Fruit fly (Drosophila melanogaster): ENCODE results near the gene png.

Gene png

DNA sequence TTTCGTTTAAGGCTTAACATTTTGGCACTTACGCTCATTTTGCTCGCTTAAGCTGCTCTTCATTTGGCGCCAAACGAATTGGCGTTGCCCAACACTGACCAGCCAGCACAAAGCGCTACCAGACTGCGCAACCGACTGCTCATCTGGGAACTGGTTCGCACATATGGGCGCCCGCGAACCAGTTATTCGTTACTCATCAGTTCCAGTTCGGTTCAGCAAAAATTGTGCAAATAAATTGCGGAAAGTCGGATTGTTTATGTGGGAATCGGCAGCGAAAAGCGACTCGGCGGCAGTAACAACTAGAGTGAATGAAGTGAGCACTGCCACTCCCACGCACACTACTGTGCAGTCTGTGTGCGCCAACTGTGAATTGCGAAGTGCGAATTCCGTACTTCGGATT is 35.5 kb upstream of the png start, which contains the start of gene Rilpl (continued):
- TF ChIP-seq Ssrp (tag; optimal IDR thresholded peaks at IDR 0.05) (no peak), crp (GFP tag; optimal IDR thresholded peaks at IDR 0.05) (peak in 1 of 2 experiments; percentile 81), unc-4 (GFP tag; IDR thresholded peaks at IDR 0.05; ENCODE audit: partially characterized antibody) (peak; percentile 42; the same call in 1 of the 2 replicates), CG10267 (tag; optimal IDR thresholded peaks at IDR 0.05) (peak; percentile 95), Ets97D (GFP tag; optimal IDR thresholded peaks at IDR 0.05) (peak; percentile 63), BEAF-32 (GFP tag; optimal IDR thresholded peaks at IDR 0.05) (peak; percentile 47), CG8944 (GFP tag; optimal IDR thresholded peaks at IDR 0.05) (no peak), chif (GFP tag; optimal IDR thresholded peaks at IDR 0.05) (peak in 1 of 2 experiments; percentile 33), repo (GFP tag; optimal IDR thresholded peaks at IDR 0.05) (peak; percentile 1), dan (GFP tag; IDR thresholded peaks at IDR 0.05) (no peak), her (GFP tag; optimal IDR thresholded peaks at IDR 0.05) (peak; percentile 49), CG12071 (GFP tag; optimal IDR thresholded peaks at IDR 0.05) (no peak), CG14710 (tag; optimal IDR thresholded peaks at IDR 0.05) (peak; percentile 30), lov (optimal IDR thresholded peaks at IDR 0.05) (no peak), lov (GFP tag; IDR thresholded peaks at IDR 0.05) (0 out of 3 replicates have a peak, but pooled peaks have one; percentile 14), sr (GFP tag; IDR thresholded peaks at IDR 0.05) (no peak), CG7372 (GFP tag; IDR thresholded peaks at IDR 0.05) (no peak), Nf-YC (tag; optimal IDR thresholded peaks at IDR 0.05) (peak; percentile 6), tio (GFP tag; optimal IDR thresholded peaks at IDR 0.05) (no peak), Dll (GFP tag; IDR thresholded peaks at IDR 0.05; ENCODE audit: partially characterized antibody) (no peak), CG17361 (GFP tag; IDR thresholded peaks at IDR 0.05) (peak; percentile 15; the same call in 1 of the 3 replicates), CG7987 (GFP tag; optimal IDR thresholded peaks at IDR 0.05) (peak; percentile 29), CG15514 (GFP tag; optimal IDR thresholded peaks at IDR 0.05) (peak; percentile 100), CG9932 (GFP tag; IDR thresholded peaks at IDR 0.05) (peak; percentile 54; the same call in 1 of the 2 replicates), CG14965 (GFP tag; optimal IDR thresholded peaks at IDR 0.05; ENCODE audit: borderline replicate concordance) (no peak), stwl (tag; optimal IDR thresholded peaks at IDR 0.05) (peak; percentile 57), gsb (GFP tag; IDR thresholded peaks at IDR 0.05) (no peak), nerfin-2 (GFP tag; IDR thresholded peaks at IDR 0.05; ENCODE audit: partially characterized antibody) (0 out of 2 replicates have a peak, but pooled peaks have one; percentile 28), gfzf (GFP tag; optimal IDR thresholded peaks at IDR 0.05) (peak; percentile 26), inv (GFP tag; IDR thresholded peaks at IDR 0.05; ENCODE audit: partially characterized antibody) (peak; percentile 53; the same call in 1 of the 2 replicates)

DNA sequence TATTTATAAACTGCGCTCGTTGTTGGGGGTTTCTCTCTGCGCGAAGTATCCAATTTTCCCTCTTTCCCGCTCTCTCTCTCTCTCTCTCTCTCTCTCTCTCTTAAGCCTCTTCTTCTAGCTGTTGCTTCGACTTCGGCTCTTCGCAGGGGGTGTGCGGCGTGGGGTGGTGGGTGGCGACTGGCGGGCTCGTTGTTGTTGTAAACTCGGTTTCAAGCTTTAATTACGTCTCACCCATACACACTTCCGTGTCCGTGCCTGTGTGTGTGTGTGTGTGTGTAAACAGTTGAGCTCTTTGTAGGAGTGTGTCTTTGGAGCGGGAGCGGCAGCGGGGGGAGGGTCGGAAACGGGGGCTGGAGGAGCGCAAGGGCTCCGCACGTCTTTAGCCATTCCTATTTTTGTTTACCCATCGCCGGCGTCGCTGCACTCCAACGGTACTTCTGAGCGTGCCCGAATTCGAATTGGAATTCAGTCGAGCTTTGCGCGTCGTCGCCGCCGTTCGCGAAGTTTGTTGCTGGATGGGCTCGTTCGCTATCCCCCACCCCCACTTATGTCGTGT is 30.8 kb upstream of the png start:
- peak; percentile 81 to 86 for TF ChIP-seq Trl (optimal IDR thresholded peaks at IDR 0.05)
- TF ChIP-seq Trl (GFP tag; optimal IDR thresholded peaks at IDR 0.05): no peak
- TF ChIP-seq Aef1 (GFP tag; IDR thresholded peaks at IDR 0.05): peak; percentile 38; the same call in 1 of the 3 replicates
- TF ChIP-seq CG17385 (GFP tag; optimal IDR thresholded peaks at IDR 0.05): peak; percentile 73
- no peak for TF ChIP-seq CG7786 (GFP tag; optimal IDR thresholded peaks at IDR 0.05)
- TF ChIP-seq CG2889 (GFP tag; IDR thresholded peaks at IDR 0.05): no peak
- peak; percentile 43 for TF ChIP-seq CG1832 (GFP tag; optimal IDR thresholded peaks at IDR 0.05)
- peak in 1 of 2 experiments; percentile 55 for TF ChIP-seq Eip74EF (GFP tag; optimal IDR thresholded peaks at IDR 0.05)
- peak; percentile 78 for TF ChIP-seq cg (GFP tag; optimal IDR thresholded peaks at IDR 0.05)
- TF ChIP-seq kni (GFP tag; optimal IDR thresholded peaks at IDR 0.05): peak; percentile 52
- no peak for TF ChIP-seq Ada2b (GFP tag; IDR thresholded peaks at IDR 0.05)
- TF ChIP-seq nom (GFP tag; optimal IDR thresholded peaks at IDR 0.05): peak; percentile 48
- TF ChIP-seq Med (GFP tag): no peak
- no peak for TF ChIP-seq CG13287 (GFP tag; IDR thresholded peaks at IDR 0.05; ENCODE audit: partially characterized antibody)
- TF ChIP-seq z (GFP tag; IDR thresholded peaks at IDR 0.05): peak; percentile 67
- TF ChIP-seq zen2 (GFP tag; IDR thresholded peaks at IDR 0.05; ENCODE audit: partially characterized antibody): no peak
- no peak for TF ChIP-seq CG2120 (GFP tag; optimal IDR thresholded peaks at IDR 0.05)
- no peak for TF ChIP-seq Atf6 (GFP tag; IDR thresholded peaks at IDR 0.05)
- peak; percentile 27 for TF ChIP-seq lab (GFP tag; optimal IDR thresholded peaks at IDR 0.05)
- TF ChIP-seq CG4360 (GFP tag; IDR thresholded peaks at IDR 0.05): peak; percentile 78
